Worm (Caenorhabditis elegans) whole organism, L3 larva: ENCODE results near the gene C03B1.2.

ENCODE experiments used
- R02D3.7 ChIP-seq: fragments of 150-350 bp; optimal IDR thresholded peaks from 2 replicates; lab custom pipeline; 2014; ENCODE audit warnings: missing biosample characterization, missing genetic modification characterization
- ZK546.5 ChIP-seq: sonication (generic microtip); optimal IDR thresholded peaks from 2 replicates; lab custom pipeline; 2017; ENCODE audit warnings: missing biosample characterization, missing genetic modification characterization
- aly-2 ChIP-seq: fragments of 150-350 bp; optimal IDR thresholded peaks from 2 replicates; lab custom pipeline; 2014; ENCODE audit warnings: missing biosample characterization, missing genetic modification characterization
- ama-1 ChIP-seq: fragments of 150-350 bp; optimal IDR thresholded peaks from 2 replicates; lab custom pipeline; 2018
- ceh-16 ChIP-seq: sonication (generic microtip); optimal IDR thresholded peaks from 2 replicates; lab custom pipeline; 2017; ENCODE audit warnings: missing biosample characterization, missing genetic modification characterization
- ceh-28 ChIP-seq: fragments of 150-350 bp; optimal IDR thresholded peaks from 2 replicates; lab custom pipeline; 2014; ENCODE audit warnings: missing biosample characterization, missing genetic modification reagents, missing genetic modification characterization
- ceh-82 ChIP-seq: fragments of 150-350 bp; optimal IDR thresholded peaks from 2 replicates; lab custom pipeline; 2014; ENCODE audit warnings: missing biosample characterization, missing genetic modification characterization
- ceh-9 ChIP-seq: sonication (generic microtip); optimal IDR thresholded peaks from 2 replicates; lab custom pipeline; 2018; ENCODE audit warnings: missing biosample characterization, missing genetic modification characterization
- daf-12 ChIP-seq: fragments of 150-350 bp; optimal IDR thresholded peaks from 2 replicates; lab custom pipeline; 2014; ENCODE audit warnings: missing biosample characterization, missing genetic modification reagents, missing genetic modification characterization
- egl-27 ChIP-seq: sonication (generic microtip); optimal IDR thresholded peaks from 4 replicates; lab custom pipeline; 2017; ENCODE audit warnings: missing biosample characterization, missing genetic modification reagents, missing genetic modification characterization
- egl-5 ChIP-seq: fragments of 150-350 bp; optimal IDR thresholded peaks from 2 replicates; lab custom pipeline; 2017; ENCODE audit warnings: missing biosample characterization, missing genetic modification reagents, missing genetic modification characterization, inconsistent platforms
- elt-1 ChIP-seq: fragments of 150-350 bp; optimal IDR thresholded peaks from 2 replicates; lab custom pipeline; 2014; ENCODE audit warnings: missing biosample characterization, missing genetic modification characterization
- elt-2 ChIP-seq: sonication (generic microtip); optimal IDR thresholded peaks from 2 replicates; lab custom pipeline; 2016; ENCODE audit warnings: missing genetic modification reagents, mild to moderate bottlenecking, missing genetic modification characterization, missing compliant biosample characterization
- elt-3 ChIP-seq, 3 experiments: fragments of 150-350 bp in 1 of 3; sonication (generic microtip) in 2 of 3; optimal IDR thresholded peaks; 2 replicates in 2 of 3; 4 replicates in 1 of 3; lab custom pipeline; 2014 to 2017; ENCODE audit warnings: missing biosample characterization in 3 of 3, missing genetic modification characterization in 3 of 3
- eor-1 ChIP-seq, 2 experiments: fragments of 150-350 bp; optimal IDR thresholded peaks; 2 replicates each; lab custom pipeline; 2014 to 2018; ENCODE audit warnings: missing biosample characterization in 2 of 2, missing genetic modification characterization in 2 of 2
- fos-1 ChIP-seq: fragments of 150-350 bp; optimal IDR thresholded peaks from 2 replicates; lab custom pipeline; 2014; ENCODE audit warnings: missing biosample characterization, missing genetic modification characterization
- hmg-11 ChIP-seq: sonication (generic microtip); optimal IDR thresholded peaks from 2 replicates; lab custom pipeline; 2016; ENCODE audit warnings: missing genetic modification characterization, missing compliant biosample characterization
- jun-1 ChIP-seq: fragments of 150-350 bp; optimal IDR thresholded peaks from 2 replicates; lab custom pipeline; 2014; ENCODE audit warnings: missing biosample characterization, missing genetic modification reagents, missing genetic modification characterization
- lin-15B ChIP-seq: fragments of 150-350 bp; optimal IDR thresholded peaks from 2 replicates; lab custom pipeline; 2014; ENCODE audit warnings: missing biosample characterization, missing genetic modification characterization
- lin-39 ChIP-seq: fragments of 150-350 bp; optimal IDR thresholded peaks from 2 replicates; lab custom pipeline; 2018; ENCODE audit warnings: missing biosample characterization, missing genetic modification reagents, missing genetic modification characterization
- lsy-12 ChIP-seq: sonication (generic microtip); optimal IDR thresholded peaks from 2 replicates; lab custom pipeline; 2016; ENCODE audit warnings: mild to moderate bottlenecking, missing genetic modification characterization, missing compliant biosample characterization
- mdl-1 ChIP-seq: fragments of 150-350 bp; optimal IDR thresholded peaks from 2 replicates; lab custom pipeline; 2014; ENCODE audit warnings: missing biosample characterization, missing genetic modification characterization
- mml-1 ChIP-seq: fragments of 150-350 bp; sonication (generic microtip); optimal IDR thresholded peaks from 3 replicates; lab custom pipeline; 2014; ENCODE audit warnings: missing biosample characterization, missing genetic modification characterization
- nfya-1 ChIP-seq: sonication (generic microtip); optimal IDR thresholded peaks from 2 replicates; lab custom pipeline; 2017; ENCODE audit warnings: missing genetic modification characterization, mild to moderate bottlenecking, missing compliant biosample characterization, antibody characterized with exemption, moderate library complexity; ENCODE audit not compliant: insufficient read depth
- nhr-11 ChIP-seq: fragments of 150-350 bp; optimal IDR thresholded peaks from 2 replicates; lab custom pipeline; 2014; ENCODE audit warnings: missing biosample characterization, missing genetic modification characterization
- nhr-12 ChIP-seq: fragments of 150-350 bp; optimal IDR thresholded peaks from 2 replicates; lab custom pipeline; 2014; ENCODE audit warnings: missing biosample characterization, missing genetic modification characterization
- nhr-23 ChIP-seq: fragments of 150-350 bp; optimal IDR thresholded peaks from 2 replicates; lab custom pipeline; 2014; ENCODE audit warnings: missing biosample characterization, missing genetic modification reagents, missing genetic modification characterization
- nhr-25 ChIP-seq: sonication (generic microtip); optimal IDR thresholded peaks from 2 replicates; lab custom pipeline; 2017; ENCODE audit warnings: missing biosample characterization, missing genetic modification characterization
- nhr-43 ChIP-seq: sonication (generic microtip); optimal IDR thresholded peaks from 2 replicates; lab custom pipeline; 2016; ENCODE audit warnings: mild to moderate bottlenecking, missing genetic modification characterization, missing compliant biosample characterization; ENCODE audit not compliant: poor library complexity, severe bottlenecking
- pha-4 ChIP-seq: fragments of 150-350 bp; optimal IDR thresholded peaks from 2 replicates; lab custom pipeline; 2014; ENCODE audit warnings: missing biosample characterization, missing genetic modification reagents, missing genetic modification characterization
- pqm-1 ChIP-seq: fragments of 150-350 bp; optimal IDR thresholded peaks from 2 replicates; lab custom pipeline; 2017; ENCODE audit warnings: missing biosample characterization, missing genetic modification characterization, inconsistent platforms
- sea-2 ChIP-seq: fragments of 150-350 bp; sonication (generic microtip); optimal IDR thresholded peaks from 4 replicates; lab custom pipeline; 2014; ENCODE audit warnings: missing biosample characterization, missing genetic modification reagents, missing genetic modification characterization
- snpc-4 ChIP-seq: fragments of 150-350 bp; optimal IDR thresholded peaks from 2 replicates; lab custom pipeline; 2014; ENCODE audit warnings: missing biosample characterization, missing genetic modification characterization
- tbx-2 ChIP-seq: sonication (generic microtip); optimal IDR thresholded peaks from 2 replicates; lab custom pipeline; 2016; ENCODE audit warnings: mild to moderate bottlenecking, missing genetic modification characterization, missing compliant biosample characterization
- unc-39 ChIP-seq: sonication (generic microtip); optimal IDR thresholded peaks from 4 replicates; lab custom pipeline; 2017; ENCODE audit warnings: missing biosample characterization, missing genetic modification characterization
- zag-1 ChIP-seq: fragments of 150-350 bp; optimal IDR thresholded peaks from 2 replicates; lab custom pipeline; 2014; ENCODE audit warnings: missing biosample characterization, missing genetic modification characterization
- ztf-11 ChIP-seq: fragments of 150-350 bp; optimal IDR thresholded peaks from 2 replicates; lab custom pipeline; 2014; ENCODE audit warnings: missing biosample characterization, missing genetic modification characterization
- ztf-4 ChIP-seq: fragments of 150-350 bp; optimal IDR thresholded peaks from 2 replicates; lab custom pipeline; 2014; ENCODE audit warnings: missing biosample characterization, missing genetic modification characterization

The C03B1.2 gene

DNA sequence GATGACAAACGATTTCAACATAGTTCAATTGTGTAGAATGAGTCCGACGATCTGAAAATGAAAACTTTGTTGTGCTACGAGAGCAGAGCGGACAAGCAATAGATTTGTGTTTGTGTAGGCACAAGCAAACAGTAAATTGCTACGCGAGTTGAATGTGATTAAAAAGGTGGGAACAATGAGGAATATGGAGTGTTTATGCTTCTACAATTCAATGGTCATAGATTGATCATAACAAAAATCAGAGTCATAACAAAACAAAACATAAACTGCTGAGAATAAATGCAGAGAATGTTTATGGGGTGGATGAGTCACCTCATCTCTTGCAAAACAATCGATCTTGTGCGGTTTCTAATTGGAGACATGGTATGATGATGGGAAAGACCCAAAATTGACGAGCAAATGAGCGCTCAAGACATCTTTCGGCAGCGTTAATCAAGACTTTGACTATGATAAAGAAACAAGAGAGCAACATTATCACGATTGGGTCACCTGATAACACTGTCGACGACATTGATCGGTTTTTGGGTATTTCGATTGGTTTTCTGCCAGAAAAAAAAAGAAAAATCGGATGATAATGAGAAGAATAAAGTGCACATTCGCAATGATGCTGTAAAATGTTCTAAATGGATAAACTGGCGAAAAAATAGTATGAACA lies 7.9 kb downstream of the C03B1.2 start, which contains the start of gene lmp-1:
lmp-1 (minus strand) TSS at position 51 of the 655 bp plus-strand sequence.
- TF ChIP-seq elt-2 (tag; lab: Kevin White, UChicago) (peak; percentile 76), aly-2 (tag; lab: Kevin White, UChicago) (no peak), pqm-1 (tag; lab: Kevin White, UChicago) (peak; percentile 66)
- TF ChIP-seq, all 47 proteins: peak for 2

- TF ChIP-seq pqm-1 (tag; lab: Kevin White, UChicago) (no peak), nhr-23 (tag; lab: Kevin White, UChicago) (no peak), nhr-25 (tag; lab: Kevin White, UChicago) (peak; percentile 1), ceh-9 (tag; lab: Kevin White, UChicago) (no peak), nhr-43 (peak; percentile 2), zag-1 (tag; lab: Kevin White, UChicago) (no peak), mdl-1 (tag; lab: Kevin White, UChicago) (peak; percentile 19), lin-39 (tag; lab: Kevin White, UChicago) (peak; percentile 86), nhr-12 (tag; lab: Kevin White, UChicago) (no peak), lsy-12 (tag; lab: Kevin White, UChicago) (peak; percentile 24), unc-39 (no peak), tbx-2 (tag; lab: Kevin White, UChicago) (peak; percentile 22), ztf-4 (tag; lab: Kevin White, UChicago) (no peak), ZK546.5 (no peak), elt-1 (no peak), lin-15B (peak; percentile 46), fos-1 (no peak), R02D3.7 (tag; lab: Kevin White, UChicago) (no peak), egl-5 (tag; lab: Kevin White, UChicago) (no peak), snpc-4 (peak; percentile 34), ztf-11 (tag; lab: Kevin White, UChicago) (no peak), egl-27 (tag; lab: Kevin White, UChicago) (no peak), nfya-1 (peak; percentile 70), ama-1 (no peak), mml-1 (tag; lab: Kevin White, UChicago) (no peak), sea-2 (GFP tag; lab: Kevin White, UChicago) (peak; percentile 51), pha-4 (tag; lab: Kevin White, UChicago) (peak; percentile 80), jun-1 (peak; percentile 28), hmg-11 (peak; percentile 76), ceh-82 (tag; lab: Kevin White, UChicago) (no peak), aly-2 (tag; lab: Kevin White, UChicago) (no peak), ceh-28 (tag; lab: Kevin White, UChicago) (no peak), daf-12 (tag; lab: Kevin White, UChicago) (no peak)
Measured at ce11 chrX:6378363-6378762, 8.5 kb downstream of the C03B1.2 start.

ce11 chrX:6382930-6383329 lies 13.1 kb downstream of the C03B1.2 start:
- TF ChIP-seq mdl-1 (tag; lab: Kevin White, UChicago), result no peak
- TF ChIP-seq daf-12 (tag; lab: Kevin White, UChicago), result no peak
- no peak for TF ChIP-seq ceh-16
- no peak for TF ChIP-seq sea-2 (GFP tag; lab: Kevin White, UChicago)
- no peak for TF ChIP-seq nhr-43
- no peak for TF ChIP-seq nhr-12 (tag; lab: Kevin White, UChicago)
- TF ChIP-seq egl-5 (tag; lab: Kevin White, UChicago), result no peak
- TF ChIP-seq elt-3 (tag; optimal IDR thresholded peaks at IDR 0.05; lab: Kevin White, UChicago), result no peak
- peak; percentile 86 for TF ChIP-seq nhr-25 (tag; lab: Kevin White, UChicago)
- peak; percentile 4 for TF ChIP-seq nhr-23 (tag; lab: Kevin White, UChicago)
- no peak for TF ChIP-seq ceh-28 (tag; lab: Kevin White, UChicago)
- peak; percentile 85 for TF ChIP-seq elt-1
- TF ChIP-seq nhr-11 (tag; lab: Kevin White, UChicago), result no peak
- TF ChIP-seq, all 47 proteins: peak for 3

- TF ChIP-seq pqm-1 (tag; lab: Kevin White, UChicago) (no peak), eor-1 (tag; optimal IDR thresholded peaks at IDR 0.05; lab: Kevin White, UChicago) (no peak), elt-1 (peak; percentile 55), daf-12 (tag; lab: Kevin White, UChicago) (no peak), nhr-25 (tag; lab: Kevin White, UChicago) (no peak), zag-1 (tag; lab: Kevin White, UChicago) (no peak)
Measured at ce11 chrX:6384537-6384936, 14.7 kb downstream of the C03B1.2 start.
